Fruit fly (Drosophila melanogaster): Measurements from ENCODE around the gene Bx42.
A peak's percentile ranks its signal among the peaks of the same experiment; 100 is the strongest.

Gene Bx42

DNA sequence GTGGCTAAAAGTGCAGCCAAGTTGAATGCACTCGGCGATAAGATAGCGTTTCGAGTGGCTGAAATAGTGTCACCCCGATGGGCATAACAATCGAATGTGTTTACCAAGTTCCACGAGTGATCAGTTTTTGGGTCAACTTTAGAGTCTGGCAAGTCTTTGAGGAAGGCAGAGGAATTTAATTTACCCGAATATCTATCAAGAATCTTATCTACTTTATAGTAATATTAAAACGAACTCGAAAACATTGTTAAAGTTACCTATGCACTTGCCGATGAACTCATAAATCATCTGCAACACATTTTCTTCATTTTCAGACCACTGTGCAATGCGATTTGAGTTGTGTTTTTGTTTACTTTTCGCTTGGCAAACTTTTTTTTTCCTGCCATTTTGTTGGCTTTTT lies 45.1 kb downstream of the Bx42 start:
- TF ChIP-seq lola (GFP tag; optimal IDR thresholded peaks at IDR 0.05): no peak
- no peak for TF ChIP-seq Hr83 (GFP tag; optimal IDR thresholded peaks at IDR 0.05; ENCODE audit: poor library complexity, severe bottlenecking)
- no peak for TF ChIP-seq dl (GFP tag; optimal IDR thresholded peaks at IDR 0.05; ENCODE audit: insufficient read depth in 1 of 2, partially characterized antibody in 2 of 2)
- TF ChIP-seq sv (GFP tag; optimal IDR thresholded peaks at IDR 0.05): no peak
- TF ChIP-seq psq (GFP tag; optimal IDR thresholded peaks at IDR 0.05): no peak
- TF ChIP-seq dsf (GFP tag; optimal IDR thresholded peaks at IDR 0.05; ENCODE audit: borderline replicate concordance): no peak
- TF ChIP-seq Myc (optimal IDR thresholded peaks at IDR 0.05): no peak
- no peak for TF ChIP-seq Rel (GFP tag; optimal IDR thresholded peaks at IDR 0.05)
- no peak for TF ChIP-seq Rel (tag; optimal IDR thresholded peaks at IDR 0.05)
- TF ChIP-seq woc (GFP tag; optimal IDR thresholded peaks at IDR 0.05): no peak
- TF ChIP-seq br (GFP tag; optimal IDR thresholded peaks at IDR 0.05): no peak
- peak; percentile 27 for TF ChIP-seq fru (GFP tag; optimal IDR thresholded peaks at IDR 0.05)
- no peak for TF ChIP-seq Jra (GFP tag; optimal IDR thresholded peaks at IDR 0.05)
- no peak for TF ChIP-seq Hr78 (GFP tag; optimal IDR thresholded peaks at IDR 0.05)
- peak in 1 of 2 experiments; percentile 18 for TF ChIP-seq foxo (GFP tag; optimal IDR thresholded peaks at IDR 0.05)
- TF ChIP-seq CrebA (GFP tag; optimal IDR thresholded peaks at IDR 0.05; ENCODE audit: borderline replicate concordance): no peak
- TF ChIP-seq dmrt93B (GFP tag; optimal IDR thresholded peaks at IDR 0.05): no peak
- TF ChIP-seq Mio (GFP tag; optimal IDR thresholded peaks at IDR 0.05): no peak
- TF ChIP-seq GATAd (GFP tag; optimal IDR thresholded peaks at IDR 0.05): no peak
- TF ChIP-seq brk (GFP tag; optimal IDR thresholded peaks at IDR 0.05): no peak
- no peak for TF ChIP-seq Vsx2 (GFP tag; optimal IDR thresholded peaks at IDR 0.05; ENCODE audit: partially characterized antibody)
- no peak for TF ChIP-seq Abd-B (GFP tag; optimal IDR thresholded peaks at IDR 0.05)
- no peak for TF ChIP-seq N (GFP tag; optimal IDR thresholded peaks at IDR 0.05)
- TF ChIP-seq CG32264 (GFP tag; optimal IDR thresholded peaks at IDR 0.05): no peak
- TF ChIP-seq ey (GFP tag; optimal IDR thresholded peaks at IDR 0.05): peak; percentile 4
- TF ChIP-seq CG9705 (GFP tag; optimal IDR thresholded peaks at IDR 0.05): no peak
- no peak for TF ChIP-seq Dfd (GFP tag; optimal IDR thresholded peaks at IDR 0.05)
- TF ChIP-seq pan (optimal IDR thresholded peaks at IDR 0.05): no peak
- TF ChIP-seq h (GFP tag; optimal IDR thresholded peaks at IDR 0.05): peak; percentile 23
- TF ChIP-seq jim (GFP tag; optimal IDR thresholded peaks at IDR 0.05): no peak
- no peak for TF ChIP-seq Dif (GFP tag; optimal IDR thresholded peaks at IDR 0.05; ENCODE audit: partially characterized antibody)
- TF ChIP-seq tai (GFP tag; optimal IDR thresholded peaks at IDR 0.05): no peak
- no peak for TF ChIP-seq Sp1 (GFP tag; optimal IDR thresholded peaks at IDR 0.05)
- no peak for TF ChIP-seq sage (GFP tag; optimal IDR thresholded peaks at IDR 0.05)

DNA sequence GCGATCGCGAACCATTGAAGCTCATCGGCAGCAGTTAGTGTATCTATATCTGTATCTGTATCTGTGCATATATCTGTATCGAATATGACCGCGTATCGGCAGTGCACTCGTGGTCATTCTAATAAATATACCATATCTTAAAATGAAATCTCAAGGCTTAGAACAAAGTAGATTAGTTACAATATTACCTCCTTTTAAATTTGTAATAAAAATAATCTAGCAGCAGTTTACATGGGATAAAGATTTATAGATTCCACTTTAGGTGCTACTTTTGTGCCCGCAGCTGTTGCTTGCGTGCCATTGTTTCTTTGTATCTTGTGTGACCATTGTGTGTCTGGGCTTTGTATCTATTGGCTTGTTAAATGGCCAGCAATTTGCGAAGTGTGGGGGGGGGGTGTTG lies 46.3 kb downstream of the Bx42 start:
- TF ChIP-seq Abd-B (GFP tag; optimal IDR thresholded peaks at IDR 0.05): no peak
- peak; percentile 63 for TF ChIP-seq psq (GFP tag; optimal IDR thresholded peaks at IDR 0.05)
- no peak for TF ChIP-seq lola (GFP tag; optimal IDR thresholded peaks at IDR 0.05)
- no peak for TF ChIP-seq Dfd (GFP tag; optimal IDR thresholded peaks at IDR 0.05)
- TF ChIP-seq woc (GFP tag; optimal IDR thresholded peaks at IDR 0.05): peak; percentile 5
- no peak for TF ChIP-seq GATAd (GFP tag; optimal IDR thresholded peaks at IDR 0.05)
- peak; percentile 76 for TF ChIP-seq ey (GFP tag; optimal IDR thresholded peaks at IDR 0.05)
- peak in 1 of 2 experiments; percentile 68 for TF ChIP-seq foxo (GFP tag; optimal IDR thresholded peaks at IDR 0.05)
- TF ChIP-seq Myc (optimal IDR thresholded peaks at IDR 0.05): no peak
- peak; percentile 9 for TF ChIP-seq sv (GFP tag; optimal IDR thresholded peaks at IDR 0.05)
- TF ChIP-seq h (GFP tag; optimal IDR thresholded peaks at IDR 0.05): peak; percentile 80
- peak; percentile 56 for TF ChIP-seq HLH106 (tag; optimal IDR thresholded peaks at IDR 0.05)
- no peak for TF ChIP-seq Hnf4 (GFP tag; optimal IDR thresholded peaks at IDR 0.05)
- TF ChIP-seq pan (optimal IDR thresholded peaks at IDR 0.05): no peak
- TF ChIP-seq OdsH (GFP tag; optimal IDR thresholded peaks at IDR 0.05): peak; percentile 76
- no peak for TF ChIP-seq usp (GFP tag; optimal IDR thresholded peaks at IDR 0.05)
- no peak for TF ChIP-seq Dif (GFP tag; optimal IDR thresholded peaks at IDR 0.05; ENCODE audit: partially characterized antibody)
- peak; percentile 76 for TF ChIP-seq rgr (GFP tag; optimal IDR thresholded peaks at IDR 0.05)
- no peak for TF ChIP-seq Vsx2 (GFP tag; optimal IDR thresholded peaks at IDR 0.05; ENCODE audit: partially characterized antibody)
- peak; percentile 64 for TF ChIP-seq br (GFP tag; optimal IDR thresholded peaks at IDR 0.05)
- no peak for TF ChIP-seq Hr78 (GFP tag; optimal IDR thresholded peaks at IDR 0.05)
- TF ChIP-seq sage (GFP tag; optimal IDR thresholded peaks at IDR 0.05): peak; percentile 68
- no peak for TF ChIP-seq Hr83 (GFP tag; optimal IDR thresholded peaks at IDR 0.05; ENCODE audit: poor library complexity, severe bottlenecking)
- no peak for TF ChIP-seq Mio (GFP tag; optimal IDR thresholded peaks at IDR 0.05)
- TF ChIP-seq Jra (GFP tag; optimal IDR thresholded peaks at IDR 0.05): peak; percentile 23
- TF ChIP-seq dsf (GFP tag; optimal IDR thresholded peaks at IDR 0.05; ENCODE audit: borderline replicate concordance): no peak
- no peak for TF ChIP-seq N (GFP tag; optimal IDR thresholded peaks at IDR 0.05)
- no peak for TF ChIP-seq CG9705 (GFP tag; optimal IDR thresholded peaks at IDR 0.05)
- TF ChIP-seq Rel (GFP tag; optimal IDR thresholded peaks at IDR 0.05): no peak
- no peak for TF ChIP-seq Rel (tag; optimal IDR thresholded peaks at IDR 0.05)
- TF ChIP-seq fru (GFP tag; optimal IDR thresholded peaks at IDR 0.05): peak; percentile 68
- TF ChIP-seq CG32264 (GFP tag; optimal IDR thresholded peaks at IDR 0.05): peak; percentile 15
- TF ChIP-seq brk (GFP tag; optimal IDR thresholded peaks at IDR 0.05): no peak
- TF ChIP-seq dmrt93B (GFP tag; optimal IDR thresholded peaks at IDR 0.05): peak; percentile 71
- no peak for TF ChIP-seq jim (GFP tag; optimal IDR thresholded peaks at IDR 0.05)
- no peak for TF ChIP-seq dl (GFP tag; optimal IDR thresholded peaks at IDR 0.05; ENCODE audit: insufficient read depth in 1 of 2, partially characterized antibody in 2 of 2)
- TF ChIP-seq CrebA (GFP tag; optimal IDR thresholded peaks at IDR 0.05; ENCODE audit: borderline replicate concordance): no peak
- no peak for TF ChIP-seq tai (GFP tag; optimal IDR thresholded peaks at IDR 0.05)
- peak; percentile 45 for TF ChIP-seq Sp1 (GFP tag; optimal IDR thresholded peaks at IDR 0.05)

Data from whole organism, wandering third instar larva.